Worm (Caenorhabditis elegans) whole organism, L2 larva: ENCODE measurements around the gene srsx-33.

Experiments used
- alr-1 ChIP-seq: fragments of 150-350 bp; optimal IDR thresholded peaks from 2 replicates; lab custom pipeline; 2014; ENCODE audit warnings: missing biosample characterization, missing genetic modification characterization
- aly-2 ChIP-seq: fragments of 150-350 bp; optimal IDR thresholded peaks from 2 replicates; lab custom pipeline; 2014; ENCODE audit warnings: missing biosample characterization, missing genetic modification characterization
- blmp-1 ChIP-seq: sonication (generic microtip); optimal IDR thresholded peaks from 2 replicates; lab custom pipeline; 2017; ENCODE audit warnings: missing genetic modification characterization, mild to moderate bottlenecking, missing compliant biosample characterization, antibody characterized with exemption, moderate library complexity; ENCODE audit not compliant: insufficient read depth
- elt-1 ChIP-seq: fragments of 150-350 bp; optimal IDR thresholded peaks from 2 replicates; lab custom pipeline; 2014; ENCODE audit warnings: missing biosample characterization, missing genetic modification characterization
- fos-1 ChIP-seq: fragments of 150-350 bp; optimal IDR thresholded peaks from 2 replicates; lab custom pipeline; 2014; ENCODE audit warnings: missing biosample characterization, missing genetic modification characterization
- lin-11 ChIP-seq: fragments of 150-350 bp; sonication (generic microtip); optimal IDR thresholded peaks from 2 replicates; lab custom pipeline; 2014; ENCODE audit warnings: missing biosample characterization, missing genetic modification characterization, inconsistent platforms, mixed read lengths
- lin-13 ChIP-seq: fragments of 150-350 bp; optimal IDR thresholded peaks from 2 replicates; lab custom pipeline; 2014; ENCODE audit warnings: missing biosample characterization, missing genetic modification reagents, missing genetic modification characterization
- lsy-2 ChIP-seq, 2 experiments: fragments of 150-350 bp in 1 of 2; sonication (generic microtip) in 1 of 2; optimal IDR thresholded peaks; 2 replicates each; lab custom pipeline; 2014 to 2017; ENCODE audit warnings: missing biosample characterization in 2 of 2, missing genetic modification characterization in 2 of 2
- nhr-21 ChIP-seq: fragments of 150-350 bp; optimal IDR thresholded peaks from 2 replicates; lab custom pipeline; 2014; ENCODE audit warnings: missing biosample characterization, missing genetic modification characterization
- nhr-77 ChIP-seq: fragments of 150-350 bp; optimal IDR thresholded peaks from 2 replicates; lab custom pipeline; 2014; ENCODE audit warnings: missing biosample characterization, missing genetic modification characterization
- snpc-4 ChIP-seq: fragments of 150-350 bp; optimal IDR thresholded peaks from 2 replicates; lab custom pipeline; 2014; ENCODE audit warnings: missing biosample characterization, missing genetic modification characterization
- zag-1 ChIP-seq: fragments of 150-350 bp; optimal IDR thresholded peaks from 2 replicates; lab custom pipeline; 2014; ENCODE audit warnings: missing biosample characterization, missing genetic modification characterization
- ztf-11 ChIP-seq: sonication (generic microtip); optimal IDR thresholded peaks from 2 replicates; lab custom pipeline; 2017; ENCODE audit warnings: missing biosample characterization, missing genetic modification characterization

DNA sequence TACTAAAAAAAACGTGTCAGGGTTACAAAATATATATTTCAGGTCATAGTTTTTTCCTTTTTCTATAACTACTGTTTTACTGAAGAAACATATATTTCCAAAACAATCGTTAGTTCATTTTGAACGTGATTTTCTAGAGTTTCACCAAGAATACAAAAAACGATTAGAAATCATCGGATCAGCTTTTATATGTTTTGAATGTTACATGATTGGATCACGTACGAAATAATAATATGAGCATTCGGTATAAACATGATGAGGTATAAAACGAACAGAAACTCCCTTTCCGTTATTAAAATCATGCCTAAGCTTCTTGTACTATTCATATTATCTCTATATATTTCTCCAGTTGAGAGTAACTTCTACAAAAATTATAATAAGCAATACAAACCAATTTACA lies 20.5 kb upstream of the srsx-33 start, which contains the start of gene clec-223:
- no peak for TF ChIP-seq lin-13
- no peak for TF ChIP-seq nhr-21
- no peak for TF ChIP-seq lin-11 (tag; lab: Kevin White, UChicago)
- no peak for TF ChIP-seq snpc-4 (tag; lab: Kevin White, UChicago)
- TF ChIP-seq nhr-77: no peak
- no peak for TF ChIP-seq lsy-2 (tag; optimal IDR thresholded peaks at IDR 0.05; lab: Kevin White, UChicago)
- TF ChIP-seq blmp-1 (tag; lab: Kevin White, UChicago): no peak
- TF ChIP-seq fos-1 (tag; lab: Kevin White, UChicago): no peak
- no peak for TF ChIP-seq zag-1 (tag; lab: Kevin White, UChicago)
- TF ChIP-seq alr-1 (tag; lab: Kevin White, UChicago): no peak
- TF ChIP-seq ztf-11 (tag; lab: Kevin White, UChicago): no peak
- TF ChIP-seq elt-1: no peak
- TF ChIP-seq aly-2: no peak
